Worm (Caenorhabditis elegans) whole organism, L2 larva: ENCODE measurements around the gene nhr-55.

Source experiments
- aly-2 ChIP-seq: fragments of 150-350 bp; optimal IDR thresholded peaks from 2 replicates; lab custom pipeline; 2014; ENCODE audit warnings: missing biosample characterization, missing genetic modification characterization
- ceh-82 ChIP-seq: fragments of 150-350 bp; optimal IDR thresholded peaks from 2 replicates; lab custom pipeline; 2014; ENCODE audit warnings: missing biosample characterization, missing genetic modification characterization
- elt-3 ChIP-seq: sonication (generic microtip); optimal IDR thresholded peaks from 2 replicates; lab custom pipeline; 2017; ENCODE audit warnings: missing biosample characterization, missing genetic modification characterization
- nhr-129 ChIP-seq: fragments of 150-350 bp; optimal IDR thresholded peaks from 2 replicates; lab custom pipeline; 2014; ENCODE audit warnings: missing biosample characterization, missing genetic modification characterization
- nhr-237 ChIP-seq: fragments of 150-350 bp; optimal IDR thresholded peaks from 2 replicates; lab custom pipeline; 2014; ENCODE audit warnings: missing biosample characterization, missing genetic modification characterization
- snpc-4 ChIP-seq: fragments of 150-350 bp; optimal IDR thresholded peaks from 2 replicates; lab custom pipeline; 2014; ENCODE audit warnings: missing biosample characterization, missing genetic modification characterization
- unc-39 ChIP-seq: fragments of 150-350 bp; optimal IDR thresholded peaks from 2 replicates; lab custom pipeline; 2014; ENCODE audit warnings: missing biosample characterization, missing genetic modification characterization

DNA sequence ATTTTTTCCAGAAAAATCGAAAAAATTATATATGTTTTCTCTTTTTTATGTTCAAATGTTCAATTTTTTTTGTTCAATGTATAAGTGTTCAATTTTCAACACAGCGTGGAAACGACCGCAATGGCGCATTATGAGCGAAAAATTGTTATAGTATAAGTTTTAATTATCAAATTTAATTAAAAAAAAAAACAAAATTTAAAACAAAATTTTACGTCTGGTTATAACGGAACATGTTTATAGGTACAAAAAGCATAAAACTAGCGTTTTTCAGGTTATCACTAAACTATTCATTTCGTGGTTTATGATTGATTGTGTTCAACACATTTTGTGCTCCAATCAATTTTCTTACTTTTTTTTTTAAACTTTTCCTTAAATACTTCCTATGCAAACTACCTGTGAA lies 11.4 kb downstream of the nhr-55 start, which contains the start of gene nhr-106:
- TF ChIP-seq snpc-4 (no peak), aly-2 (no peak), nhr-129 (tag; lab: Kevin White, UChicago) (no peak), elt-3 (tag; lab: Kevin White, UChicago) (no peak), unc-39 (no peak), ceh-82 (tag; lab: Kevin White, UChicago) (no peak), nhr-237 (tag; lab: Kevin White, UChicago) (no peak)
